Fruit fly (Drosophila melanogaster): Measurements from ENCODE around the gene CG43133.

Gene CG43133

DNA sequence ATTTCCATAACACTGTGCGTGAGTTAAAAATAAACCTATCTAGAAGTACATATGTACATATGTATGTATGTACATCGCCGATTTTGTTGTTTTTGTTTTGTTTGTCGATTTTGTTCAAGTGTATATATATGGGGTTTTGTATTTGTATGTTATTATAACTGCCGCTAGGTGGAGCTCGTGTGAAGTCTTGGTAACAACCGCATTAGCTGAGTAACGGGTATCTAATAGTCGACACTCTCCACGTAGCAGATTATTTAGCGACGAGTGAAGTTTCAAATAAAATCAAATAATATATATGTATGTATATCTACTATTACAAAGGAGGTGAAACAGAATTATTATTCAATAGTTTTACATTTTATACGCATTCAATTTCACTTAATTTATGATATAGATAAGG, 681 bp downstream of the CG43133 start:
- TF ChIP-seq Crg-1 (GFP tag; optimal IDR thresholded peaks at IDR 0.05) (no peak), Clk (GFP tag; optimal IDR thresholded peaks at IDR 0.05) (no peak), cnc (optimal IDR thresholded peaks at IDR 0.05) (no peak), toe (GFP tag; optimal IDR thresholded peaks at IDR 0.05) (no peak), CG12768 (GFP tag; optimal IDR thresholded peaks at IDR 0.05) (no peak), bab1 (GFP tag; optimal IDR thresholded peaks at IDR 0.05) (no peak), cic (GFP tag; optimal IDR thresholded peaks at IDR 0.05) (no peak), CG7045 (GFP tag; optimal IDR thresholded peaks at IDR 0.05) (no peak), ovo (GFP tag; optimal IDR thresholded peaks at IDR 0.05) (no peak), CG11617 (GFP tag; optimal IDR thresholded peaks at IDR 0.05) (no peak)

DNA sequence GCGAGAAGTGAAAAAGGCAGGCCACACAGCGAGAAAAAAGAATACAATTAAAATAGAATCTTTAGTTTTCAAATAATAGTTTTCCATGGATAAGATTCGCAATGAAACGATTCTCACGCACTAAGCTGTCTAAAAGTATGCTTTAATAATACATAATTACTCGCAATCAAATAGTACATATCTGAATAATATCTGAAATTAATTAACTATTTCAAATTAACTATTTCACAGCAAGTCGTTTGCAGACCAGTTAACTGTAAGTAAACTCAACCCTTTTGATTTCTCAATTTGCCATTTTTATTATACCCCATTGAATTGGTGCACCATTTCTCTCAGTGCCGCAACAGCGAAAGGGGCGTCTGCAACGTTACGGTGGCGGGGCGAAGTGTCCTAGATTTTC, 4.5 kb downstream of the CG43133 start:
- TF ChIP-seq pad (GFP tag; optimal IDR thresholded peaks at IDR 0.05) (no peak), CG1620 (GFP tag; optimal IDR thresholded peaks at IDR 0.05) (no peak), kay (GFP tag; ENCODE audit: borderline replicate concordance) (no peak), CG7101 (tag; optimal IDR thresholded peaks at IDR 0.05) (no peak), cnc (optimal IDR thresholded peaks at IDR 0.05) (no peak)

DNA sequence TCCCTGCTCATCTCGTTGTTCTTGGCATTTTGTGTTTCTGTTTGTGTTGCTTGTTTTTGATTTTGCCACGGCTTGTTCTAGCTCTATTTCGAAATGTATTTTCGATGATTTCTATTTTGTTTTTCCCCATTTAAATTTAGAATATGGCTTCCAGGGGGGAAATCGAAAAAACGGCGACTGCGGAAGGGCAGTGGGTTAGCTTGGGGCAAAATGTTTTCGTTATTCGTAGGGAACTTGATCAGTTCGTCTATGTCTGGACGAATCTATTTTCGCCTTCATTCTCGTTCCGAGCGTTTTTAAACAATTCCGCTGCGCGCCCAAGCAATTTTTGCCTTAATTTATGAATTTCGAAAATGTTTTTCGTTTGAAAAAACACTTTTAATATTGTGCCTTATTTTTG, 11.5 kb downstream of the CG43133 start:
- TF ChIP-seq bab1 (GFP tag; optimal IDR thresholded peaks at IDR 0.05), result no peak
- TF ChIP-seq kay (GFP tag; ENCODE audit: borderline replicate concordance), result no peak
- no peak for TF ChIP-seq pad (GFP tag; optimal IDR thresholded peaks at IDR 0.05)
- no peak for TF ChIP-seq CG12768 (GFP tag; optimal IDR thresholded peaks at IDR 0.05)
- no peak for TF ChIP-seq CG33017 (tag; optimal IDR thresholded peaks at IDR 0.05)
- no peak for TF ChIP-seq Crg-1 (GFP tag; optimal IDR thresholded peaks at IDR 0.05)
- TF ChIP-seq CG14711 (tag; optimal IDR thresholded peaks at IDR 0.05), result no peak
- TF ChIP-seq Hr96 (GFP tag; optimal IDR thresholded peaks at IDR 0.05), result no peak
- TF ChIP-seq ovo (GFP tag; optimal IDR thresholded peaks at IDR 0.05), result no peak
- no peak for TF ChIP-seq Clk (GFP tag; optimal IDR thresholded peaks at IDR 0.05)

DNA sequence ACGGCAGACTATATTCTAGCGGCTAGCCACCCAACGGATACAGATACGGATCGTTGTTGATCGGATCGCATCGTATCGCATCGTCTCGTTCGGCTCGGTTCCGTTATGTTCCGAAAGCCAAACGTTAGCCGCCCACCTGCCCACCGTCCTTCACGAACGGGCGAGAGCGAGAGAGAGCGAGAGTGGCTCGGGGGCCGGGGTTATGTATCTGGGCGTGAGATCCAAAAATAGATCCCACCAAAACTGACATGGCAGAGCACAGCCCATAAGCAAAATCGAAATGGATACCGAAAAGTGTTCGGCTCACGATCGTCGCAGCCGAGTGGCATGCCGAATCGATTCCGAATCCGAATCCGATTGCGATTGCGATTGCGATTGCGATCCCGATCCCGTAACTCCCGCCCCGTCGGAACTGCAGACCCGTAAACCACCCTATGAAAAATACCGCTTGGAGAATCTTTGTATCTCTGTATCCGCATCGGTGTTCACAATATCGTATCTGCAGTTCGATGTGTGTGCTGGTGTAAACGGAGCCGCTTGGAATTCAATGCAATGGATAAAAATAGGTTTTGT, 13.1 kb downstream of the CG43133 start, which contains the start of gene wupA:
Gene wupA (minus strand): TSS at position 112 of the 573 bp plus-strand sequence.
- TF ChIP-seq kay (GFP tag; ENCODE audit: borderline replicate concordance), result peak; percentile 9
- TF ChIP-seq cnc (optimal IDR thresholded peaks at IDR 0.05), result no peak

DNA sequence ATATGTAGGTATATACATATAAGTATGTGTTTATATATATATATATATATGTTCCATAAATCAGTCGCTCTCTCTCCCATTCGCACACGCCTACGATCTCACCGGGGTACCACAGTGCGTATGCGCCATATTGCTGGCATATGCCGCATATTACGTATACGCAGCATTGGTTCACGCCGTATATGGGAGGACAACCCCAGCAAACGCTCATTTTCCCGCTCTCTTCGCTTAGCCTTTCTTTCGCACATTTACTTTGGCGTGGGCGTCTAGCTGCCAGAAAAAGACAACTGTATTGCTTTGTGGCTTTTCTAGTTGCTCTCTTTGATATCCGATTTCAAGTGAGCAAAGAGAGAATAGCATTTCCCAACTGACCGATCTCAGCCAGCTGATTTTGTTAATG, 15.2 kb downstream of the CG43133 start:
- TF ChIP-seq Clk (GFP tag; optimal IDR thresholded peaks at IDR 0.05) (no peak), CG5204 (GFP tag; optimal IDR thresholded peaks at IDR 0.05) (no peak), CG1620 (GFP tag; optimal IDR thresholded peaks at IDR 0.05) (no peak)

DNA sequence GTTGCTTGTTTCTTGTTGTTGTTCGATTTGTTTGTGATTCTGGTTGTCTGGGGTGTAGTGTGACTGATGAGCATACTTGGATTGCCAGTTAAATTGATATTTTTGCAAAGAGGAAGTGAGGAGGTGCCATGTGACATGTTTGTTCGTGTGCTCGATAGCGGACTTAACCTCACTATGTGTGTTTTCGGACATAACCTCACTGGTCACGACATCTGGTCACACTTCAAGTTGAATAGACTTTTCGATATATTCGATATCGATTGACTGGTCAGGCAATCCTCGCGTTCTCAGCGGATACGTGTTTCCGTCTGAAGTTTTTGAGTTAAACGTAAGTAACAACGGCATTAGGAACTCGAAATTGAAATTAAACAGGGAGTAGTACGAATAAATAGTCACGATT, 21.3 kb downstream of the CG43133 start:
- TF ChIP-seq bab1 (GFP tag; optimal IDR thresholded peaks at IDR 0.05), result no peak
- TF ChIP-seq cnc (optimal IDR thresholded peaks at IDR 0.05), result no peak
- TF ChIP-seq cic (GFP tag; optimal IDR thresholded peaks at IDR 0.05), result no peak
- TF ChIP-seq toe (GFP tag; optimal IDR thresholded peaks at IDR 0.05), result no peak

DNA sequence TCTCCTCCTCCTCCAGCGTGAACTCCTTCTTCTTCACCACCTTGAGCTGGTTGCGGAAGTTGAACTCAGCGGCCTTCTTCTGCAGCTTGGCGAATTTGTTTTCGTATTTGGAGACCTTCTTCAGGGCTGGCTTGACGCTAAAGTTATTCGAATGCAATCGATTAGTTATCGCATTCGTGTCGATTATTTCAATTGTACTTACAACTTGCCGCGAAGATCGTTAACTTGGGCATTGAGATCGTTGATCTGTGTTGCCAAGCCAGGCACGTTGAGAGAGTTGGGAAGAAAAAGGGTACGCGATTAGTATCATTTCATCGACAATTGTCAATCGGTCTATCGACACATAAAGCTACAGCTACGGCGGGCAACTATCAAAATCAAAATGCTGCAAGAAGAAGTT, 23.3 kb downstream of the CG43133 start:
- TF ChIP-seq bab1 (GFP tag; optimal IDR thresholded peaks at IDR 0.05), result no peak
- TF ChIP-seq Clk (GFP tag; optimal IDR thresholded peaks at IDR 0.05), result no peak
- no peak for TF ChIP-seq kay (GFP tag; ENCODE audit: borderline replicate concordance)
- TF ChIP-seq Mnt (GFP tag; optimal IDR thresholded peaks at IDR 0.05), result no peak
- TF ChIP-seq Crg-1 (GFP tag; optimal IDR thresholded peaks at IDR 0.05), result no peak
- no peak for TF ChIP-seq cic (GFP tag; optimal IDR thresholded peaks at IDR 0.05)
- no peak for TF ChIP-seq CG7101 (tag; optimal IDR thresholded peaks at IDR 0.05)
- TF ChIP-seq cnc (optimal IDR thresholded peaks at IDR 0.05), result no peak
- TF ChIP-seq CG1620 (GFP tag; optimal IDR thresholded peaks at IDR 0.05), result no peak
- TF ChIP-seq ovo (GFP tag; optimal IDR thresholded peaks at IDR 0.05), result no peak
- no peak for TF ChIP-seq toe (GFP tag; optimal IDR thresholded peaks at IDR 0.05)
- no peak for TF ChIP-seq pad (GFP tag; optimal IDR thresholded peaks at IDR 0.05)
- no peak for TF ChIP-seq CG11617 (GFP tag; optimal IDR thresholded peaks at IDR 0.05)
- no peak for TF ChIP-seq CG5204 (GFP tag; optimal IDR thresholded peaks at IDR 0.05)
- no peak for TF ChIP-seq CG12768 (GFP tag; optimal IDR thresholded peaks at IDR 0.05)
- no peak for TF ChIP-seq tj (GFP tag; optimal IDR thresholded peaks at IDR 0.05)
- no peak for TF ChIP-seq CG7045 (GFP tag; optimal IDR thresholded peaks at IDR 0.05)
- no peak for TF ChIP-seq Hr96 (GFP tag; optimal IDR thresholded peaks at IDR 0.05)
- TF ChIP-seq CG33017 (tag; optimal IDR thresholded peaks at IDR 0.05), result no peak

DNA sequence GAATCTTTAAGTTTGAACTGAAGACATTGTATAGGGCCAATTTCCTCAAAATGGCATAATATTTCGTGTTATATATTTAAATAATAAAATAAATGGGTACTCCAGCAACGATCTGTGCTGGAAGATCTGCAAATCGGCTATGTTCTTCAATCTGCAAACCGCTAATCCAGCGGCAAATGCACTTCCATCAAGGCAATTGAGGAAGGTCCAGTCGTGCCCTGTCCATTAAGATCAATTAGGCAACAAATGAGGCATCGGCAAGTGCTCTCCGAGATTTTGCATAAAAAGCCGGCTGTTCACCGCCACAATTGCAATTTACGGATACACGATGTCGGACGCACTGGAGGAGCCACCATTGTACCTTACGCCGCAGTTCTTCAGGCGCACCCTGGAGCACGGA, 26.6 kb downstream of the CG43133 start, which contains the start of gene CG7135:
Gene CG7135 (plus strand): TSS at position 301 of the 400 bp plus-strand sequence.
- TF ChIP-seq CG7101 (tag; optimal IDR thresholded peaks at IDR 0.05), result no peak
- no peak for TF ChIP-seq bab1 (GFP tag; optimal IDR thresholded peaks at IDR 0.05)
- TF ChIP-seq Crg-1 (GFP tag; optimal IDR thresholded peaks at IDR 0.05), result no peak
- no peak for TF ChIP-seq pad (GFP tag; optimal IDR thresholded peaks at IDR 0.05)
- no peak for TF ChIP-seq Mnt (GFP tag; optimal IDR thresholded peaks at IDR 0.05)
- TF ChIP-seq CG11617 (GFP tag; optimal IDR thresholded peaks at IDR 0.05), result no peak
- no peak for TF ChIP-seq CG33017 (tag; optimal IDR thresholded peaks at IDR 0.05)
- no peak for TF ChIP-seq ovo (GFP tag; optimal IDR thresholded peaks at IDR 0.05)
- TF ChIP-seq CG7045 (GFP tag; optimal IDR thresholded peaks at IDR 0.05), result no peak
- no peak for TF ChIP-seq CG5204 (GFP tag; optimal IDR thresholded peaks at IDR 0.05)
- TF ChIP-seq CG1620 (GFP tag; optimal IDR thresholded peaks at IDR 0.05), result no peak
- no peak for TF ChIP-seq CG12768 (GFP tag; optimal IDR thresholded peaks at IDR 0.05)
- TF ChIP-seq tj (GFP tag; optimal IDR thresholded peaks at IDR 0.05), result no peak

Data from whole organism, adult.